Worm (Caenorhabditis elegans) whole organism, L3 larva: ENCODE results near the gene best-24.
A peak's percentile ranks its signal among the peaks of the same experiment; 100 is the strongest.

Source experiments
- R02D3.7 ChIP-seq: fragments of 150-350 bp; optimal IDR thresholded peaks from 2 replicates; lab custom pipeline; 2014; ENCODE audit warnings: missing biosample characterization, missing genetic modification characterization
- ZK546.5 ChIP-seq: sonication (generic microtip); optimal IDR thresholded peaks from 2 replicates; lab custom pipeline; 2017; ENCODE audit warnings: missing biosample characterization, missing genetic modification characterization
- aly-2 ChIP-seq: fragments of 150-350 bp; optimal IDR thresholded peaks from 2 replicates; lab custom pipeline; 2014; ENCODE audit warnings: missing biosample characterization, missing genetic modification characterization
- ama-1 ChIP-seq: fragments of 150-350 bp; optimal IDR thresholded peaks from 2 replicates; lab custom pipeline; 2018
- ceh-16 ChIP-seq: sonication (generic microtip); optimal IDR thresholded peaks from 2 replicates; lab custom pipeline; 2017; ENCODE audit warnings: missing biosample characterization, missing genetic modification characterization
- ceh-28 ChIP-seq: fragments of 150-350 bp; optimal IDR thresholded peaks from 2 replicates; lab custom pipeline; 2014; ENCODE audit warnings: missing biosample characterization, missing genetic modification reagents, missing genetic modification characterization
- ceh-82 ChIP-seq: fragments of 150-350 bp; optimal IDR thresholded peaks from 2 replicates; lab custom pipeline; 2014; ENCODE audit warnings: missing biosample characterization, missing genetic modification characterization
- ceh-9 ChIP-seq: sonication (generic microtip); optimal IDR thresholded peaks from 2 replicates; lab custom pipeline; 2018; ENCODE audit warnings: missing biosample characterization, missing genetic modification characterization
- daf-12 ChIP-seq: fragments of 150-350 bp; optimal IDR thresholded peaks from 2 replicates; lab custom pipeline; 2014; ENCODE audit warnings: missing biosample characterization, missing genetic modification reagents, missing genetic modification characterization
- egl-27 ChIP-seq: sonication (generic microtip); optimal IDR thresholded peaks from 4 replicates; lab custom pipeline; 2017; ENCODE audit warnings: missing biosample characterization, missing genetic modification reagents, missing genetic modification characterization
- egl-5 ChIP-seq: fragments of 150-350 bp; optimal IDR thresholded peaks from 2 replicates; lab custom pipeline; 2017; ENCODE audit warnings: missing biosample characterization, missing genetic modification reagents, missing genetic modification characterization, inconsistent platforms
- elt-1 ChIP-seq: fragments of 150-350 bp; optimal IDR thresholded peaks from 2 replicates; lab custom pipeline; 2014; ENCODE audit warnings: missing biosample characterization, missing genetic modification characterization
- elt-2 ChIP-seq: sonication (generic microtip); optimal IDR thresholded peaks from 2 replicates; lab custom pipeline; 2016; ENCODE audit warnings: missing genetic modification reagents, mild to moderate bottlenecking, missing genetic modification characterization, missing compliant biosample characterization
- elt-3 ChIP-seq, 3 experiments: fragments of 150-350 bp in 1 of 3; sonication (generic microtip) in 2 of 3; optimal IDR thresholded peaks; 2 replicates in 2 of 3; 4 replicates in 1 of 3; lab custom pipeline; 2014 to 2017; ENCODE audit warnings: missing biosample characterization in 3 of 3, missing genetic modification characterization in 3 of 3
- eor-1 ChIP-seq, 2 experiments: fragments of 150-350 bp; optimal IDR thresholded peaks; 2 replicates each; lab custom pipeline; 2014 to 2018; ENCODE audit warnings: missing biosample characterization in 2 of 2, missing genetic modification characterization in 2 of 2
- fkh-10 ChIP-seq: sonication (generic microtip); optimal IDR thresholded peaks from 2 replicates; lab custom pipeline; 2017; ENCODE audit warnings: missing biosample characterization, missing genetic modification reagents, missing genetic modification characterization
- fkh-2 ChIP-seq: fragments of 150-350 bp; optimal IDR thresholded peaks from 2 replicates; lab custom pipeline; 2014; ENCODE audit warnings: missing biosample characterization, missing genetic modification reagents, missing genetic modification characterization
- fos-1 ChIP-seq: fragments of 150-350 bp; optimal IDR thresholded peaks from 2 replicates; lab custom pipeline; 2014; ENCODE audit warnings: missing biosample characterization, missing genetic modification characterization
- hmg-11 ChIP-seq: sonication (generic microtip); optimal IDR thresholded peaks from 2 replicates; lab custom pipeline; 2016; ENCODE audit warnings: missing genetic modification characterization, missing compliant biosample characterization
- jun-1 ChIP-seq: fragments of 150-350 bp; optimal IDR thresholded peaks from 2 replicates; lab custom pipeline; 2014; ENCODE audit warnings: missing biosample characterization, missing genetic modification reagents, missing genetic modification characterization
- lin-15B ChIP-seq: fragments of 150-350 bp; optimal IDR thresholded peaks from 2 replicates; lab custom pipeline; 2014; ENCODE audit warnings: missing biosample characterization, missing genetic modification characterization
- lin-39 ChIP-seq: fragments of 150-350 bp; optimal IDR thresholded peaks from 2 replicates; lab custom pipeline; 2018; ENCODE audit warnings: missing biosample characterization, missing genetic modification reagents, missing genetic modification characterization
- lsy-12 ChIP-seq: sonication (generic microtip); optimal IDR thresholded peaks from 2 replicates; lab custom pipeline; 2016; ENCODE audit warnings: mild to moderate bottlenecking, missing genetic modification characterization, missing compliant biosample characterization
- mdl-1 ChIP-seq: fragments of 150-350 bp; optimal IDR thresholded peaks from 2 replicates; lab custom pipeline; 2014; ENCODE audit warnings: missing biosample characterization, missing genetic modification characterization
- mml-1 ChIP-seq: fragments of 150-350 bp; sonication (generic microtip); optimal IDR thresholded peaks from 3 replicates; lab custom pipeline; 2014; ENCODE audit warnings: missing biosample characterization, missing genetic modification characterization
- nfya-1 ChIP-seq: sonication (generic microtip); optimal IDR thresholded peaks from 2 replicates; lab custom pipeline; 2017; ENCODE audit warnings: missing genetic modification characterization, mild to moderate bottlenecking, missing compliant biosample characterization, antibody characterized with exemption, moderate library complexity; ENCODE audit not compliant: insufficient read depth
- nhr-11 ChIP-seq: fragments of 150-350 bp; optimal IDR thresholded peaks from 2 replicates; lab custom pipeline; 2014; ENCODE audit warnings: missing biosample characterization, missing genetic modification characterization
- nhr-12 ChIP-seq: fragments of 150-350 bp; optimal IDR thresholded peaks from 2 replicates; lab custom pipeline; 2014; ENCODE audit warnings: missing biosample characterization, missing genetic modification characterization
- nhr-23 ChIP-seq: fragments of 150-350 bp; optimal IDR thresholded peaks from 2 replicates; lab custom pipeline; 2014; ENCODE audit warnings: missing biosample characterization, missing genetic modification reagents, missing genetic modification characterization
- nhr-237 ChIP-seq: fragments of 150-350 bp; optimal IDR thresholded peaks from 2 replicates; lab custom pipeline; 2014; ENCODE audit warnings: missing biosample characterization, missing genetic modification characterization
- nhr-25 ChIP-seq: sonication (generic microtip); optimal IDR thresholded peaks from 2 replicates; lab custom pipeline; 2017; ENCODE audit warnings: missing biosample characterization, missing genetic modification characterization
- nhr-28 ChIP-seq: fragments of 150-350 bp; optimal IDR thresholded peaks from 2 replicates; lab custom pipeline; 2014; ENCODE audit warnings: missing biosample characterization, missing genetic modification characterization
- nhr-43 ChIP-seq: sonication (generic microtip); optimal IDR thresholded peaks from 2 replicates; lab custom pipeline; 2016; ENCODE audit warnings: mild to moderate bottlenecking, missing genetic modification characterization, missing compliant biosample characterization; ENCODE audit not compliant: poor library complexity, severe bottlenecking
- nhr-67 ChIP-seq: fragments of 150-350 bp; optimal IDR thresholded peaks from 2 replicates; lab custom pipeline; 2014; ENCODE audit warnings: missing biosample characterization, missing genetic modification characterization
- nhr-76 ChIP-seq: fragments of 150-350 bp; sonication (generic microtip); optimal IDR thresholded peaks from 5 replicates; lab custom pipeline; 2014; ENCODE audit warnings: missing biosample characterization, missing genetic modification characterization
- nhr-77 ChIP-seq: fragments of 150-350 bp; optimal IDR thresholded peaks from 2 replicates; lab custom pipeline; 2014; ENCODE audit warnings: missing biosample characterization, missing genetic modification characterization
- pha-4 ChIP-seq: fragments of 150-350 bp; optimal IDR thresholded peaks from 2 replicates; lab custom pipeline; 2014; ENCODE audit warnings: missing biosample characterization, missing genetic modification reagents, missing genetic modification characterization
- pqm-1 ChIP-seq: fragments of 150-350 bp; optimal IDR thresholded peaks from 2 replicates; lab custom pipeline; 2017; ENCODE audit warnings: missing biosample characterization, missing genetic modification characterization, inconsistent platforms
- sea-2 ChIP-seq: fragments of 150-350 bp; sonication (generic microtip); optimal IDR thresholded peaks from 4 replicates; lab custom pipeline; 2014; ENCODE audit warnings: missing biosample characterization, missing genetic modification reagents, missing genetic modification characterization
- skn-1 ChIP-seq: fragments of 150-350 bp; optimal IDR thresholded peaks from 2 replicates; lab custom pipeline; 2014; ENCODE audit warnings: missing biosample characterization, missing genetic modification characterization
- snpc-4 ChIP-seq: fragments of 150-350 bp; optimal IDR thresholded peaks from 2 replicates; lab custom pipeline; 2014; ENCODE audit warnings: missing biosample characterization, missing genetic modification characterization
- tbx-2 ChIP-seq: sonication (generic microtip); optimal IDR thresholded peaks from 2 replicates; lab custom pipeline; 2016; ENCODE audit warnings: mild to moderate bottlenecking, missing genetic modification characterization, missing compliant biosample characterization
- unc-39 ChIP-seq: sonication (generic microtip); optimal IDR thresholded peaks from 4 replicates; lab custom pipeline; 2017; ENCODE audit warnings: missing biosample characterization, missing genetic modification characterization
- unc-62 ChIP-seq: fragments of 150-350 bp; sonication (generic microtip); optimal IDR thresholded peaks from 4 replicates; lab custom pipeline; 2014; ENCODE audit warnings: missing biosample characterization, missing genetic modification reagents, missing genetic modification characterization
- zag-1 ChIP-seq: fragments of 150-350 bp; optimal IDR thresholded peaks from 2 replicates; lab custom pipeline; 2014; ENCODE audit warnings: missing biosample characterization, missing genetic modification characterization
- ztf-11 ChIP-seq: fragments of 150-350 bp; optimal IDR thresholded peaks from 2 replicates; lab custom pipeline; 2014; ENCODE audit warnings: missing biosample characterization, missing genetic modification characterization
- ztf-4 ChIP-seq: fragments of 150-350 bp; optimal IDR thresholded peaks from 2 replicates; lab custom pipeline; 2014; ENCODE audit warnings: missing biosample characterization, missing genetic modification characterization

Gene best-24

ce11 chrIII:7900733-7901132 is at the start of gene best-24:
Gene best-24 (plus strand): TSS chrIII:7901033.
- TF ChIP-seq ceh-28 (tag; lab: Kevin White, UChicago) (no peak), jun-1 (tag; lab: Kevin White, UChicago) (no peak), ceh-16 (no peak), fkh-2 (tag; lab: Kevin White, UChicago) (no peak), nhr-67 (no peak), nhr-11 (tag; lab: Kevin White, UChicago) (no peak), aly-2 (tag; lab: Kevin White, UChicago) (no peak), hmg-11 (no peak), elt-3 (tag; optimal IDR thresholded peaks at IDR 0.05; lab: Kevin White, UChicago) (no peak), snpc-4 (no peak), nhr-76 (tag; lab: Kevin White, UChicago) (no peak), lin-39 (tag; lab: Kevin White, UChicago) (no peak), R02D3.7 (tag; lab: Kevin White, UChicago) (no peak), nhr-28 (tag; lab: Kevin White, UChicago) (no peak)
- TF ChIP-seq, all 47 proteins: peak for 0

- TF ChIP-seq fkh-2 (tag; lab: Kevin White, UChicago) (no peak), zag-1 (tag; lab: Kevin White, UChicago) (peak; percentile 93), unc-39 (tag; lab: Kevin White, UChicago) (peak; percentile 53), elt-2 (tag; lab: Kevin White, UChicago) (peak; percentile 97), nhr-12 (tag; lab: Kevin White, UChicago) (no peak), ztf-4 (tag; lab: Kevin White, UChicago) (peak; percentile 94), aly-2 (tag; lab: Kevin White, UChicago) (peak; percentile 95), fkh-10 (GFP tag; lab: Kevin White, UChicago) (peak; percentile 99), skn-1 (tag; lab: Kevin White, UChicago) (peak; percentile 97), lin-39 (tag; lab: Kevin White, UChicago) (peak; percentile 99), ama-1 (lab: Kevin White, UChicago) (peak; percentile 88), hmg-11 (peak; percentile 95), fos-1 (tag; lab: Kevin White, UChicago) (peak; percentile 97), ZK546.5 (peak; percentile 79), ceh-16 (peak; percentile 82), pqm-1 (tag; lab: Kevin White, UChicago) (peak; percentile 98), sea-2 (peak; percentile 47), nhr-237 (tag; lab: Kevin White, UChicago) (peak; percentile 48), elt-3 (tag; optimal IDR thresholded peaks at IDR 0.05; lab: Kevin White, UChicago) (peak; percentile 83 to 98 (median 90)), nhr-11 (tag; lab: Kevin White, UChicago) (peak; percentile 99), snpc-4 (peak; percentile 96), mml-1 (tag; lab: Kevin White, UChicago) (no peak), ztf-11 (tag; lab: Kevin White, UChicago) (no peak), egl-27 (tag; lab: Kevin White, UChicago) (peak; percentile 96), lin-15B (tag; lab: Kevin White, UChicago) (peak; percentile 100), nhr-23 (tag; lab: Kevin White, UChicago) (peak; percentile 100), nhr-25 (peak; percentile 100), ceh-82 (tag; lab: Kevin White, UChicago) (peak; percentile 99), nhr-77 (tag; lab: Kevin White, UChicago) (peak; percentile 96), lsy-12 (tag; lab: Kevin White, UChicago) (peak; percentile 100), nhr-43 (tag; lab: Kevin White, UChicago) (peak; percentile 99), nhr-67 (peak; percentile 26), unc-62 (GFP tag; lab: Kevin White, UChicago) (peak; percentile 99), egl-5 (peak; percentile 97), ceh-28 (tag; lab: Kevin White, UChicago) (peak; percentile 97), pha-4 (peak; percentile 100), eor-1 (tag; optimal IDR thresholded peaks at IDR 0.05; lab: Kevin White, UChicago) (no peak), nfya-1 (tag; lab: Kevin White, UChicago) (peak; percentile 99), nhr-28 (tag; lab: Kevin White, UChicago) (peak; percentile 86), R02D3.7 (tag; lab: Kevin White, UChicago) (peak; percentile 97), tbx-2 (tag; lab: Kevin White, UChicago) (peak; percentile 97), ceh-9 (tag; lab: Kevin White, UChicago) (no peak), nhr-76 (tag; lab: Kevin White, UChicago) (peak; percentile 92), mdl-1 (peak; percentile 79), daf-12 (tag; lab: Kevin White, UChicago) (peak; percentile 91), elt-1 (tag; lab: Kevin White, UChicago) (peak; percentile 96), jun-1 (tag; lab: Kevin White, UChicago) (peak; percentile 99)
These were observed 46.2 kb upstream of the best-24 start, which contains the start of gene rpl-35 for ce11 chrIII:7854494-7855184. Gene rpl-35 (plus strand): TSS chrIII:7855134.
